Worm (Caenorhabditis elegans) whole organism, L1 larva: Measurements from ENCODE around the gene F49F1.9.

ENCODE experiments used
- fos-1 ChIP-seq: fragments of 150-350 bp; optimal IDR thresholded peaks from 2 replicates; lab custom pipeline; 2014; ENCODE audit warnings: missing biosample characterization, missing genetic modification characterization
- nhr-11 ChIP-seq: fragments of 150-350 bp; optimal IDR thresholded peaks from 2 replicates; lab custom pipeline; 2014; ENCODE audit warnings: missing biosample characterization, missing genetic modification characterization
- nhr-12 ChIP-seq: sonication (generic microtip); optimal IDR thresholded peaks from 2 replicates; lab custom pipeline; 2017; ENCODE audit warnings: missing biosample characterization, missing genetic modification characterization
- unc-86 ChIP-seq: sonication (generic microtip); optimal IDR thresholded peaks from 2 replicates; lab custom pipeline; 2016; ENCODE audit warnings: missing genetic modification characterization, missing compliant biosample characterization

DNA sequence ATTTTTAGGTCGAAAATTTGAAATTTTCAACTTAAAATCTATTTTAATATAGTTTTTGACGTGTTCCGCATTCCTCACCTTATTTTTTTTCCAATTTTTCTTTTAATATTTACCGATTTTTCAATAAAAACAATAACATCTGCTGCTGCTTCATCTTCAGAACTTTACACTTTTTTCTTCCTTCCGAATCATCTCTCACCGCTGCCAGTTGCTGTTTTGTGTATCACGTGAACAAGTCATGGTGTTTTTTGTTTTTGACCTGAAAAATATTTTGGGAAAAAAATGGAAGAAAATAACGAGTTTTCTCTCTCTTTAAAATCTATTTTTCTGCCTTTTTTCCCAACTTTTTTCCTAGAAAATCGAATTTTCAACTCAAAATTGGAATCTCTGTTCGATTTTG, 37.6 kb downstream of the F49F1.9 start:
- TF ChIP-seq unc-86 (tag; lab: Kevin White, UChicago), result no peak
- TF ChIP-seq fos-1, result no peak
- TF ChIP-seq nhr-12, result no peak
- no peak for TF ChIP-seq nhr-11 (tag; lab: Kevin White, UChicago)
